Fruit fly (Drosophila melanogaster) whole organism, embryonic: ENCODE results near the gene CG1910.

Experiments
- ATbp ChIP-seq: fragments of 200-800 bp; sonication (Bioruptor generic); optimal IDR thresholded peaks from 2 replicates; lab custom pipeline; 2017; ENCODE audit warnings: missing biosample characterization, mild to moderate bottlenecking, missing genetic modification characterization, missing genetic modification reagents
- BtbVII ChIP-seq: fragments of 200-800 bp; sonication (Bioruptor generic); optimal IDR thresholded peaks from 3 replicates; lab custom pipeline; 2017; ENCODE audit warnings: missing biosample characterization, mild to moderate bottlenecking, missing genetic modification characterization
- CG10654 ChIP-seq: fragments of 200-800 bp; sonication (Bioruptor generic); optimal IDR thresholded peaks from 2 replicates; lab custom pipeline; 2016; ENCODE audit warnings: missing biosample characterization, missing genetic modification characterization
- CG10959 ChIP-seq: fragments of 200-800 bp; sonication (Bioruptor generic); IDR thresholded peaks from 2 replicates; pipeline ENCODE4 v1.3.6; 2022; ENCODE audit warnings: missing biosample characterization, missing genetic modification characterization
- CG11456 ChIP-seq: fragments of 200-800 bp; sonication (Bioruptor generic); IDR thresholded peaks from 3 replicates; pipeline ENCODE4 v1.3.6; 2022; ENCODE audit warnings: missing biosample characterization, missing genetic modification characterization
- CG11504 ChIP-seq: fragments of 200-800 bp; sonication (Bioruptor generic); optimal IDR thresholded peaks from 3 replicates; lab custom pipeline; 2019; ENCODE audit warnings: missing biosample characterization, mild to moderate bottlenecking, missing genetic modification characterization, moderate library complexity
- CG12104 ChIP-seq: fragments of 200-800 bp; sonication (Bioruptor generic); optimal IDR thresholded peaks from 3 replicates; lab custom pipeline; 2016; ENCODE audit warnings: missing biosample characterization, missing genetic modification characterization
- CG12769 ChIP-seq: fragments of 200-800 bp; sonication (Bioruptor generic); optimal IDR thresholded peaks from 2 replicates; lab custom pipeline; 2019; ENCODE audit warnings: missing biosample characterization, mild to moderate bottlenecking, missing genetic modification characterization, moderate library complexity
- CG12942 ChIP-seq: fragments of 200-800 bp; sonication (Bioruptor generic); optimal IDR thresholded peaks from 3 replicates; lab custom pipeline; 2016; ENCODE audit warnings: missing biosample characterization, missing genetic modification characterization
- CG13894 ChIP-seq: fragments of 200-800 bp; sonication (Bioruptor generic); optimal IDR thresholded peaks from 3 replicates; lab custom pipeline; 2018; ENCODE audit warnings: missing biosample characterization, mild to moderate bottlenecking, missing genetic modification characterization, moderate library complexity
- CG14965 ChIP-seq: fragments of 200-800 bp; sonication (Bioruptor generic); optimal IDR thresholded peaks from 2 replicates; lab custom pipeline; 2016; ENCODE audit warnings: missing biosample characterization, missing genetic modification characterization, borderline replicate concordance
- CG15479 ChIP-seq: fragments of 200-800 bp; sonication (Bioruptor generic); optimal IDR thresholded peaks from 3 replicates; lab custom pipeline; 2019; ENCODE audit warnings: missing biosample characterization, mild to moderate bottlenecking, missing genetic modification characterization, moderate library complexity
- CG1647 ChIP-seq: fragments of 200-800 bp; sonication (Bioruptor generic); optimal IDR thresholded peaks from 3 replicates; lab custom pipeline; 2016; ENCODE audit warnings: missing biosample characterization, missing genetic modification characterization
- CG18011 ChIP-seq: fragments of 200-800 bp; sonication (Bioruptor generic); optimal IDR thresholded peaks from 2 replicates; lab custom pipeline; 2017; ENCODE audit warnings: missing biosample characterization, missing genetic modification characterization, mild to moderate bottlenecking, moderate library complexity, missing genotype
- CG30403 ChIP-seq: fragments of 200-800 bp; sonication (Bioruptor generic); optimal IDR thresholded peaks from 3 replicates; lab custom pipeline; 2016; ENCODE audit warnings: missing biosample characterization, missing genetic modification characterization
- CG4282 ChIP-seq: fragments of 200-800 bp; sonication (Bioruptor generic); optimal IDR thresholded peaks from 2 replicates; lab custom pipeline; 2016; ENCODE audit warnings: missing biosample characterization, missing genetic modification characterization
- CG4617 ChIP-seq: fragments of 200-800 bp; sonication (Bioruptor generic); optimal IDR thresholded peaks from 3 replicates; lab custom pipeline; 2016; ENCODE audit warnings: missing biosample characterization, missing genetic modification characterization, borderline replicate concordance
- CG6254 ChIP-seq: fragments of 200-800 bp; sonication (Bioruptor generic); optimal IDR thresholded peaks from 3 replicates; lab custom pipeline; 2017; ENCODE audit warnings: mild to moderate bottlenecking, missing biosample characterization, missing genetic modification reagents, missing genetic modification characterization
- CG6813 ChIP-seq: fragments of 200-800 bp; sonication (Bioruptor generic); optimal IDR thresholded peaks from 2 replicates; lab custom pipeline; 2017; ENCODE audit warnings: missing biosample characterization, missing genetic modification characterization, mild to moderate bottlenecking, moderate library complexity, missing genetic modification reagents
- CG7556 ChIP-seq: fragments of 200-800 bp; sonication (Bioruptor generic); optimal IDR thresholded peaks from 2 replicates; lab custom pipeline; 2017; ENCODE audit warnings: missing biosample characterization, mild to moderate bottlenecking, missing genetic modification characterization
- CG8924 ChIP-seq: fragments of 200-800 bp; optimal IDR thresholded peaks from 3 replicates; lab custom pipeline; 2019; ENCODE audit warnings: missing biosample characterization, mild to moderate bottlenecking, missing genetic modification characterization, moderate library complexity
- Eip74EF ChIP-seq, 2 experiments: fragments of 200-800 bp in 1 of 2; fragments of >200 bp in 1 of 2; sonication (Bioruptor generic) in 1 of 2; optimal IDR thresholded peaks; 2 replicates each; lab custom pipeline; 2017 to 2019; ENCODE audit warnings: missing biosample characterization in 2 of 2, missing genetic modification characterization in 2 of 2, mild to moderate bottlenecking in 1 of 2, moderate library complexity in 1 of 2
- Ets97D ChIP-seq: fragments of 200-800 bp; sonication (Bioruptor generic); optimal IDR thresholded peaks from 3 replicates; lab custom pipeline; 2016; ENCODE audit warnings: missing biosample characterization, missing genetic modification characterization
- HHEX ChIP-seq: fragments of 200-800 bp; sonication (Bioruptor generic); optimal IDR thresholded peaks from 3 replicates; lab custom pipeline; 2017; ENCODE audit warnings: missing biosample characterization, mild to moderate bottlenecking, missing genetic modification characterization, missing genetic modification reagents
- HLH54F ChIP-seq: fragments of 200-800 bp; sonication (Bioruptor generic); optimal IDR thresholded peaks from 3 replicates; lab custom pipeline; 2016; ENCODE audit warnings: missing biosample characterization, missing genetic modification characterization
- Hand ChIP-seq: fragments of 200-800 bp; sonication (Bioruptor generic); optimal IDR thresholded peaks from 2 replicates; lab custom pipeline; 2017; ENCODE audit warnings: mild to moderate bottlenecking, missing biosample characterization, missing genetic modification reagents, missing genetic modification characterization
- Kr ChIP-seq: fragments of 200-800 bp; sonication (Bioruptor generic); optimal IDR thresholded peaks from 2 replicates; lab custom pipeline; 2017; ENCODE audit warnings: missing biosample characterization, mild to moderate bottlenecking, missing genetic modification characterization
- NC2β ChIP-seq: fragments of 200-800 bp; sonication (Bioruptor generic); optimal IDR thresholded peaks from 2 replicates; lab custom pipeline; 2016; ENCODE audit warnings: missing biosample characterization, missing genetic modification characterization
- Spps ChIP-seq: fragments of 200-800 bp; sonication (Bioruptor generic); optimal IDR thresholded peaks from 2 replicates; lab custom pipeline; 2018; ENCODE audit warnings: missing biosample characterization, mild to moderate bottlenecking, missing genetic modification characterization
- Vsx1 ChIP-seq: fragments of 200-800 bp; sonication (Bioruptor generic); optimal IDR thresholded peaks from 2 replicates; lab custom pipeline; 2017; ENCODE audit warnings: missing biosample characterization, mild to moderate bottlenecking, missing genetic modification characterization, missing genetic modification reagents
- Xrp1 ChIP-seq: fragments of 200-800 bp; sonication (Bioruptor generic); IDR thresholded peaks from 2 replicates; pipeline ENCODE4 v1.3.6; 2022; ENCODE audit warnings: missing biosample characterization, missing genetic modification characterization
- aop ChIP-seq: fragments of 200-800 bp; sonication (Bioruptor generic); IDR thresholded peaks from 2 replicates; pipeline ENCODE4 v1.3.6; 2022; ENCODE audit warnings: missing biosample characterization, missing genetic modification characterization
- btn ChIP-seq: fragments of 200-800 bp; sonication (Bioruptor generic); optimal IDR thresholded peaks from 2 replicates; lab custom pipeline; 2016; ENCODE audit warnings: missing biosample characterization, missing genetic modification characterization
- caup ChIP-seq: fragments of 200-800 bp; sonication (Bioruptor generic); optimal IDR thresholded peaks from 3 replicates; lab custom pipeline; 2017; ENCODE audit warnings: missing biosample characterization, mild to moderate bottlenecking, missing genetic modification characterization, moderate library complexity; ENCODE audit not compliant: severe bottlenecking
- ci ChIP-seq: fragments of 200-800 bp; sonication (Bioruptor generic); IDR thresholded peaks from 3 replicates; pipeline ENCODE4 v1.3.6; 2022; ENCODE audit warnings: missing biosample characterization, missing genetic modification characterization
- dm ChIP-seq: fragments of 200-800 bp; sonication (Bioruptor generic); optimal IDR thresholded peaks from 3 replicates; lab custom pipeline; 2016; ENCODE audit warnings: missing biosample characterization, missing genetic modification characterization
- dysf ChIP-seq: fragments of 200-800 bp; sonication (Bioruptor generic); IDR thresholded peaks from 3 replicates; pipeline ENCODE4 v1.3.6; 2022; ENCODE audit warnings: missing biosample characterization, missing genetic modification characterization
- fd64A ChIP-seq: fragments of 200-800 bp; sonication (Bioruptor generic); optimal IDR thresholded peaks from 3 replicates; lab custom pipeline; 2018; ENCODE audit warnings: missing biosample characterization, mild to moderate bottlenecking, missing genetic modification characterization
- ken ChIP-seq: fragments of 200-800 bp; sonication (Bioruptor generic); IDR thresholded peaks from 3 replicates; pipeline ENCODE4 v1.3.6; 2022; ENCODE audit warnings: missing biosample characterization, missing genetic modification characterization
- maf-S ChIP-seq: fragments of 200-800 bp; sonication (Bioruptor generic); optimal IDR thresholded peaks from 2 replicates; lab custom pipeline; 2016; ENCODE audit warnings: missing biosample characterization, missing genetic modification characterization
- nerfin-2 ChIP-seq: fragments of 200-800 bp; sonication (Bioruptor generic); IDR thresholded peaks from 2 replicates; pipeline ENCODE4 v1.3.6; 2022; ENCODE audit warnings: missing biosample characterization, missing genetic modification characterization; ENCODE audit not compliant: partially characterized antibody
- nmo ChIP-seq: fragments of 200-800 bp; sonication (Bioruptor generic); optimal IDR thresholded peaks from 2 replicates; lab custom pipeline; 2018; ENCODE audit warnings: missing biosample characterization, mild to moderate bottlenecking, missing genetic modification characterization, moderate library complexity
- pan ChIP-seq, 4 experiments: fragments of >200 bp in 3 of 4; fragments of 200-800 bp in 1 of 4; sonication (Bioruptor generic) in 1 of 4; optimal IDR thresholded peaks in 3 of 4; IDR thresholded peaks in 1 of 4; 2 replicates each; pipeline versions ENCODE4 v1.3.6 to Lab custom; 2017 to 2022; ENCODE audit warnings: missing biosample characterization in 2 of 4, missing genetic modification characterization in 2 of 4, mixed read lengths in 1 of 4
- sqz ChIP-seq: fragments of 200-800 bp; sonication (Bioruptor generic); optimal IDR thresholded peaks from 3 replicates; lab custom pipeline; 2018; ENCODE audit warnings: missing biosample characterization, mild to moderate bottlenecking, missing genetic modification characterization
- tup ChIP-seq: fragments of 200-800 bp; sonication (Bioruptor generic); optimal IDR thresholded peaks from 2 replicates; lab custom pipeline; 2016; ENCODE audit warnings: missing biosample characterization, mild to moderate bottlenecking, missing genetic modification characterization, moderate library complexity
- yki ChIP-seq: fragments of >200 bp; optimal IDR thresholded peaks from 3 replicates; lab custom pipeline; 2018
- z ChIP-seq: fragments of 200-800 bp; sonication (Bioruptor generic); IDR thresholded peaks from 3 replicates; pipeline ENCODE4 v1.3.6; 2022; ENCODE audit warnings: missing biosample characterization, missing genetic modification characterization
- zen2 ChIP-seq: fragments of 200-800 bp; sonication (Bioruptor generic); IDR thresholded peaks from 3 replicates; pipeline ENCODE4 v1.3.6; 2022; ENCODE audit warnings: missing biosample characterization, missing genetic modification characterization; ENCODE audit not compliant: partially characterized antibody

CG1910 gene

dm6 chr3R:31712585-31712984 is 34.9 kb upstream of the CG1910 start (continued):
- TF ChIP-seq CG6813 (GFP tag; lab: Kevin White, UChicago) = no peak
- no peak for TF ChIP-seq CG12104
- no peak for TF ChIP-seq BtbVII
- TF ChIP-seq sqz (GFP tag; lab: Kevin White, UChicago) = no peak
- TF ChIP-seq zen2 (GFP tag; lab: Robert Waterston, UW) = no peak
- no peak for TF ChIP-seq HHEX (GFP tag; lab: Kevin White, UChicago)
- no peak for TF ChIP-seq CG10654 (GFP tag; lab: Kevin White, UChicago)
- TF ChIP-seq dysf (GFP tag; lab: Robert Waterston, UW) = peak; percentile 18; the same call in 1 of the 3 replicates
- TF ChIP-seq HLH54F (GFP tag; lab: Kevin White, UChicago) = no peak
- TF ChIP-seq CG4617 (GFP tag; lab: Kevin White, UChicago) = no peak
- TF ChIP-seq CG4282 = no peak
- peak; percentile 37 for TF ChIP-seq nmo (GFP tag; lab: Kevin White, UChicago)
- TF ChIP-seq CG13894 (tag; lab: Kevin White, UChicago) = no peak
- no peak for TF ChIP-seq CG10959
- no peak for TF ChIP-seq btn (GFP tag; lab: Kevin White, UChicago)
- no peak for TF ChIP-seq aop (GFP tag; lab: Robert Waterston, UW)
- TF ChIP-seq CG1647 (GFP tag; lab: Kevin White, UChicago) = no peak
- no peak for TF ChIP-seq Spps (tag; lab: Kevin White, UChicago)
- TF ChIP-seq CG7556 (GFP tag; lab: Kevin White, UChicago) = no peak

- TF ChIP-seq CG12942 (GFP tag; lab: Kevin White, UChicago) = no peak
- TF ChIP-seq CG11504 (tag; lab: Kevin White, UChicago) = no peak
- no peak for TF ChIP-seq Kr (GFP tag; lab: Kevin White, UChicago)
- no peak for TF ChIP-seq CG30403 (GFP tag; lab: Kevin White, UChicago)
- TF ChIP-seq yki = peak; percentile 96
- TF ChIP-seq fd64A (GFP tag; lab: Kevin White, UChicago) = peak; percentile 13
- no peak for TF ChIP-seq maf-S
- peak in 1 of 2 experiments; percentile 16 for TF ChIP-seq Eip74EF (GFP tag; optimal IDR thresholded peaks at IDR 0.05; lab: Kevin White, UChicago)
- no peak for TF ChIP-seq dm
- TF ChIP-seq CG6254 = peak; percentile 22
- TF ChIP-seq tup (GFP tag; lab: Kevin White, UChicago) = no peak
- no peak for TF ChIP-seq ATbp (GFP tag; lab: Kevin White, UChicago)
- TF ChIP-seq z (GFP tag; lab: Robert Waterston, UW) = 0 out of 3 replicates have a peak, but pooled peaks have one; percentile 11
- TF ChIP-seq pan (optimal IDR thresholded peaks at IDR 0.05; lab: Kevin White, UChicago) = no peak
- TF ChIP-seq pan (GFP tag; optimal IDR thresholded peaks at IDR 0.05 in 1 of 2, IDR thresholded peaks at IDR 0.05 in 1 of 2) = no peak
- no peak for TF ChIP-seq NC2β (GFP tag; lab: Kevin White, UChicago)
- peak; percentile 6 for TF ChIP-seq CG8924 (tag; lab: Kevin White, UChicago)
- TF ChIP-seq CG18011 (GFP tag; lab: Kevin White, UChicago) = no peak
- no peak for TF ChIP-seq Hand (GFP tag; lab: Kevin White, UChicago)
- no peak for TF ChIP-seq Xrp1
- TF ChIP-seq CG15479 (GFP tag; lab: Kevin White, UChicago) = peak; percentile 23
- no peak for TF ChIP-seq CG14965 (GFP tag; lab: Kevin White, UChicago)
- TF ChIP-seq caup (GFP tag; lab: Kevin White, UChicago) = no peak
- peak; percentile 8; the same call in 1 of the 3 replicates for TF ChIP-seq ci (GFP tag; lab: Robert Waterston, UW)
- TF ChIP-seq ken = no peak
- TF ChIP-seq Vsx1 (GFP tag; lab: Kevin White, UChicago) = no peak
- TF ChIP-seq CG12769 (tag; lab: Kevin White, UChicago) = peak; percentile 95
- TF ChIP-seq nerfin-2 = no peak
- TF ChIP-seq Ets97D (GFP tag; lab: Kevin White, UChicago) = no peak
- no peak for TF ChIP-seq CG11456 (GFP tag; lab: Robert Waterston, UW)
Observed at dm6 chr3R:31713306-31714123, 33.9 kb upstream of the CG1910 start, which contains the start of gene ttk. Gene ttk, plus strand, starts transcription at chr3R:31713867.
